Worm (Caenorhabditis elegans) whole organism, midembryonic: Measurements from ENCODE around the gene decr-1.3.

Experiments used
- cog-1 ChIP-seq: sonication (generic microtip); optimal IDR thresholded peaks from 2 replicates; lab custom pipeline; 2016; ENCODE audit warnings: missing genetic modification characterization, missing compliant biosample characterization
- flt-1 ChIP-seq: fragments of 200-800 bp; sonication (Bioruptor generic); IDR thresholded peaks from 2 replicates; pipeline ENCODE4 v1.3.6; 2022; ENCODE audit warnings: missing genetic modification characterization, missing compliant biosample characterization
- klf-2 ChIP-seq: fragments of 200-800 bp; sonication (Bioruptor generic); conservative IDR thresholded peaks from 2 replicates; pipeline ENCODE4 v1.3.6; 2022; ENCODE audit warnings: missing genetic modification reagents, missing genetic modification characterization, missing compliant biosample characterization
- ref-1 ChIP-seq: fragments of 200-800 bp; sonication (Bioruptor generic); conservative IDR thresholded peaks from 2 replicates; pipeline ENCODE4 v1.3.6; 2022; ENCODE audit warnings: missing genetic modification reagents, missing genetic modification characterization, missing compliant biosample characterization
- tab-1 ChIP-seq: fragments of 200-800 bp; sonication (Bioruptor generic); IDR thresholded peaks from 2 replicates; pipeline ENCODE4 v1.3.6; 2022; ENCODE audit warnings: missing genetic modification characterization, missing compliant biosample characterization
- ztf-23 ChIP-seq: fragments of 200-800 bp; sonication (Bioruptor generic); IDR thresholded peaks from 2 replicates; pipeline ENCODE4 v1.3.6; 2022; ENCODE audit warnings: missing genetic modification reagents, missing genetic modification characterization, missing compliant biosample characterization
- ztf-29 ChIP-seq: fragments of 200-800 bp; sonication (Bioruptor generic); IDR thresholded peaks from 2 replicates; pipeline ENCODE4 v1.3.6; 2022; ENCODE audit warnings: missing genetic modification reagents, missing genetic modification characterization, missing compliant biosample characterization

DNA sequence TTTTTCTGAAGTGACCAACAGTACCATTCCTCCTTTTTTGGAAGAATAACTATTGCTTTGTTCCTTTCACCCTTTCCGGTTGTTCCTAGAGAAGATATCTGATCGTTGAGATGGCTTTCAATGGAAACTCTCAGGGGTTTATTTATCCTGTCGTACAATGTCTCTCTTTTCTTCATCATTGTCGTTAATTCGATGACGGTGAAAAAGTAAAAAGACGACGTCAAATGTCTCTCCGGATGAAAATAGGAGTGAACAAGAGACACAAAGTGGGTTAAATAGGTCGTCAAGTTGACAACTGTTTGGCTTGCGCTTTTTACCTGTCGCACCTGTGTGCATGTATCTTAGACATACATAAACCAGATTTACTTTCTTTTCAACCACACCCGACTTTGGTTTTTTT, 20.6 kb upstream of the decr-1.3 start:
- TF ChIP-seq ztf-23 (GFP tag; lab: Robert Waterston, UW) (no peak), flt-1 (GFP tag; lab: Robert Waterston, UW) (no peak), tab-1 (GFP tag; lab: Robert Waterston, UW) (no peak), ztf-29 (GFP tag; lab: Robert Waterston, UW) (no peak), cog-1 (tag; lab: Kevin White, UChicago) (no peak), klf-2 (GFP tag; lab: Robert Waterston, UW) (no peak), ref-1 (no peak)
